Worm (Caenorhabditis elegans) whole organism, L1 larva: Measurements from ENCODE around the gene T24C2.5.
A peak's percentile ranks its signal among the peaks of the same experiment; 100 is the strongest.
"Not testable (repeated sequence)": the region's sequence is repeated elsewhere in the genome, so short reads cannot be mapped to it uniquely, and the experiment has no call there.

Experiments
- C16A3.4 ChIP-seq: fragments of 150-350 bp; optimal IDR thresholded peaks from 2 replicates; lab custom pipeline; 2014; ENCODE audit warnings: missing biosample characterization, missing genetic modification characterization
- F16B12.6 ChIP-seq: fragments of 150-350 bp; optimal IDR thresholded peaks from 2 replicates; lab custom pipeline; 2014; ENCODE audit warnings: missing biosample characterization, missing genetic modification characterization
- aha-1 ChIP-seq: fragments of 150-350 bp; optimal IDR thresholded peaks from 2 replicates; lab custom pipeline; 2014; ENCODE audit warnings: missing biosample characterization, missing genetic modification characterization
- aly-2 ChIP-seq: fragments of 150-350 bp; optimal IDR thresholded peaks from 2 replicates; lab custom pipeline; 2014; ENCODE audit warnings: missing biosample characterization, missing genetic modification characterization
- ceh-63 ChIP-seq: fragments of 200-800 bp; sonication (Bioruptor generic); optimal IDR thresholded peaks from 2 replicates; lab custom pipeline; 2018; ENCODE audit warnings: mild to moderate bottlenecking, missing genetic modification characterization, missing compliant biosample characterization
- ceh-8 ChIP-seq: fragments of 200-800 bp; sonication (Bioruptor generic); optimal IDR thresholded peaks from 2 replicates; lab custom pipeline; 2018; ENCODE audit warnings: mild to moderate bottlenecking, missing genetic modification characterization, moderate library complexity, missing compliant biosample characterization
- ceh-82 ChIP-seq, 3 experiments: fragments of 150-350 bp in 1 of 3; sonication (generic microtip) in 2 of 3; optimal IDR thresholded peaks; 2 replicates each; lab custom pipeline; 2014 to 2017; ENCODE audit warnings: missing biosample characterization in 3 of 3, missing genetic modification characterization in 3 of 3
- ceh-88 ChIP-seq: fragments of 200-800 bp; sonication (Bioruptor generic); IDR thresholded peaks from 2 replicates; pipeline ENCODE4 v1.3.6; 2022; ENCODE audit warnings: missing genetic modification characterization, missing compliant biosample characterization
- ceh-90 ChIP-seq: sonication (generic microtip); optimal IDR thresholded peaks from 2 replicates; lab custom pipeline; 2016; ENCODE audit warnings: missing genetic modification characterization, missing compliant biosample characterization
- dpl-1 ChIP-seq, 3 experiments: fragments of 150-350 bp in 2 of 3; sonication (generic microtip) in 1 of 3; optimal IDR thresholded peaks; 2 replicates each; lab custom pipeline; 2014 to 2017; ENCODE audit warnings: missing biosample characterization in 3 of 3, missing genetic modification characterization in 3 of 3, missing genetic modification reagents in 3 of 3
- efl-3 ChIP-seq: fragments of 200-800 bp; sonication (Bioruptor generic); optimal IDR thresholded peaks from 2 replicates; lab custom pipeline; 2018; ENCODE audit warnings: mild to moderate bottlenecking, missing genetic modification characterization, missing compliant biosample characterization
- egl-13 ChIP-seq: sonication (generic microtip); optimal IDR thresholded peaks from 2 replicates; lab custom pipeline; 2016; ENCODE audit warnings: missing genotype, missing genetic modification reagents, missing genetic modification characterization, missing compliant biosample characterization
- elt-3 ChIP-seq, 6 experiments: fragments of 150-350 bp in 1 of 6; sonication (generic microtip); optimal IDR thresholded peaks; 2 replicates each; lab custom pipeline; 2017 to 2018; ENCODE audit warnings: missing biosample characterization in 6 of 6, missing genetic modification characterization in 6 of 6, inconsistent platforms in 1 of 6
- fkh-4 ChIP-seq: sonication (generic microtip); optimal IDR thresholded peaks from 2 replicates; lab custom pipeline; 2016; ENCODE audit warnings: missing compliant biosample characterization, missing genetic modification characterization, borderline replicate concordance
- fkh-8 ChIP-seq: sonication (generic microtip); optimal IDR thresholded peaks from 2 replicates; lab custom pipeline; 2016; ENCODE audit warnings: mild to moderate bottlenecking, missing genetic modification characterization, missing compliant biosample characterization
- fos-1 ChIP-seq: fragments of 150-350 bp; optimal IDR thresholded peaks from 2 replicates; lab custom pipeline; 2014; ENCODE audit warnings: missing biosample characterization, missing genetic modification characterization
- hlh-17 ChIP-seq: fragments of 200-800 bp; sonication (Bioruptor generic); optimal IDR thresholded peaks from 2 replicates; lab custom pipeline; 2018; ENCODE audit warnings: missing genetic modification characterization, mild to moderate bottlenecking, missing compliant biosample characterization, moderate library complexity, borderline replicate concordance
- hlh-4 ChIP-seq: sonication (generic microtip); optimal IDR thresholded peaks from 2 replicates; lab custom pipeline; 2016; ENCODE audit warnings: mild to moderate bottlenecking, missing genetic modification characterization, missing compliant biosample characterization
- hpl-2 ChIP-seq: fragments of 150-350 bp; optimal IDR thresholded peaks from 2 replicates; lab custom pipeline; 2014; ENCODE audit warnings: missing biosample characterization, missing genetic modification reagents, missing genetic modification characterization
- jun-1 ChIP-seq: fragments of 150-350 bp; optimal IDR thresholded peaks from 2 replicates; lab custom pipeline; 2014; ENCODE audit warnings: missing biosample characterization, missing genetic modification reagents, missing genetic modification characterization
- lin-13 ChIP-seq: fragments of 150-350 bp; optimal IDR thresholded peaks from 2 replicates; lab custom pipeline; 2014; ENCODE audit warnings: missing biosample characterization, missing genetic modification reagents, missing genetic modification characterization
- lin-14 ChIP-seq: fragments of 200-800 bp; sonication (Bioruptor generic); optimal IDR thresholded peaks from 2 replicates; lab custom pipeline; 2018; ENCODE audit warnings: mild to moderate bottlenecking, missing genetic modification characterization, moderate library complexity, missing compliant biosample characterization
- lin-15B ChIP-seq: fragments of 150-350 bp; sonication (generic microtip); optimal IDR thresholded peaks from 3 replicates; lab custom pipeline; 2014; ENCODE audit warnings: missing biosample characterization, missing genetic modification characterization
- lin-39 ChIP-seq: fragments of 150-350 bp; optimal IDR thresholded peaks from 2 replicates; lab custom pipeline; 2014; ENCODE audit warnings: missing biosample characterization, missing genetic modification reagents, missing genetic modification characterization
- lsy-2 ChIP-seq, 2 experiments: fragments of 150-350 bp; optimal IDR thresholded peaks; 2 replicates each; lab custom pipeline; 2014; ENCODE audit warnings: missing biosample characterization in 2 of 2, missing genetic modification characterization in 2 of 2
- mab-9 ChIP-seq: fragments of 200-800 bp; sonication (Bioruptor generic); IDR thresholded peaks from 2 replicates; pipeline ENCODE4 v1.3.6; 2022; ENCODE audit warnings: missing genetic modification reagents, missing genetic modification characterization, missing compliant biosample characterization
- mef-2 ChIP-seq: fragments of 150-350 bp; optimal IDR thresholded peaks from 2 replicates; lab custom pipeline; 2014; ENCODE audit warnings: missing biosample characterization, missing genetic modification characterization
- mep-1 ChIP-seq: fragments of 150-350 bp; optimal IDR thresholded peaks from 2 replicates; lab custom pipeline; 2014; ENCODE audit warnings: missing biosample characterization, missing genetic modification characterization
- nhr-11 ChIP-seq: fragments of 150-350 bp; optimal IDR thresholded peaks from 2 replicates; lab custom pipeline; 2014; ENCODE audit warnings: missing biosample characterization, missing genetic modification characterization
- nhr-28 ChIP-seq: fragments of 150-350 bp; optimal IDR thresholded peaks from 2 replicates; lab custom pipeline; 2014; ENCODE audit warnings: missing biosample characterization, missing genetic modification characterization
- nhr-71 ChIP-seq: sonication (generic microtip); optimal IDR thresholded peaks from 2 replicates; lab custom pipeline; 2016; ENCODE audit warnings: mild to moderate bottlenecking, missing genetic modification characterization, moderate library complexity, missing compliant biosample characterization
- nhr-76 ChIP-seq: sonication (generic microtip); optimal IDR thresholded peaks from 2 replicates; lab custom pipeline; 2017; ENCODE audit warnings: missing biosample characterization, missing genetic modification characterization
- nhr-77 ChIP-seq: fragments of 150-350 bp; optimal IDR thresholded peaks from 2 replicates; lab custom pipeline; 2014; ENCODE audit warnings: missing biosample characterization, missing genetic modification characterization
- nhr-84 ChIP-seq: sonication (generic microtip); optimal IDR thresholded peaks from 2 replicates; lab custom pipeline; 2017; ENCODE audit warnings: missing biosample characterization, missing genetic modification characterization
- nhr-85 ChIP-seq: sonication (generic microtip); peaks from one replicate; lab custom pipeline; 2016; ENCODE audit warnings: missing genetic modification characterization, inconsistent platforms, missing compliant biosample characterization
- pax-3 ChIP-seq: fragments of 200-800 bp; sonication (Bioruptor generic); optimal IDR thresholded peaks from 2 replicates; lab custom pipeline; 2018; ENCODE audit warnings: mild to moderate bottlenecking, missing genetic modification characterization, moderate library complexity, missing compliant biosample characterization
- rnt-1 ChIP-seq: sonication (generic microtip); optimal IDR thresholded peaks from 2 replicates; lab custom pipeline; 2016; ENCODE audit warnings: mild to moderate bottlenecking, missing genetic modification characterization, moderate library complexity, missing compliant biosample characterization
- snu-23 ChIP-seq: sonication (generic microtip); optimal IDR thresholded peaks from 2 replicates; lab custom pipeline; 2016; ENCODE audit warnings: missing genetic modification characterization, missing compliant biosample characterization
- sox-4 ChIP-seq: sonication (generic microtip); optimal IDR thresholded peaks from 2 replicates; lab custom pipeline; 2016; ENCODE audit warnings: missing genetic modification characterization, missing compliant biosample characterization
- sptf-1 ChIP-seq: fragments of 150-350 bp; optimal IDR thresholded peaks from 2 replicates; lab custom pipeline; 2014; ENCODE audit warnings: missing biosample characterization, missing genetic modification characterization
- sup-37 ChIP-seq: fragments of 200-800 bp; sonication (Bioruptor generic); optimal IDR thresholded peaks from 2 replicates; lab custom pipeline; 2018; ENCODE audit warnings: mild to moderate bottlenecking, missing genetic modification characterization, missing compliant biosample characterization
- unc-130 ChIP-seq: fragments of 150-350 bp; optimal IDR thresholded peaks from 2 replicates; lab custom pipeline; 2017; ENCODE audit warnings: missing biosample characterization, missing genetic modification characterization, inconsistent platforms
- unc-86 ChIP-seq: sonication (generic microtip); optimal IDR thresholded peaks from 2 replicates; lab custom pipeline; 2016; ENCODE audit warnings: missing genetic modification characterization, missing compliant biosample characterization
- unc-98 ChIP-seq: fragments of 200-800 bp; sonication (Bioruptor generic); IDR thresholded peaks from 2 replicates; pipeline ENCODE4 v1.3.6; 2022; ENCODE audit warnings: missing genetic modification characterization, missing compliant biosample characterization
- zag-1 ChIP-seq: fragments of 150-350 bp; optimal IDR thresholded peaks from 2 replicates; lab custom pipeline; 2014; ENCODE audit warnings: missing biosample characterization, missing genetic modification characterization
- zip-4 ChIP-seq: fragments of 200-800 bp; sonication (Bioruptor generic); optimal IDR thresholded peaks from 2 replicates; lab custom pipeline; 2018; ENCODE audit warnings: mild to moderate bottlenecking, missing genetic modification characterization, moderate library complexity, missing compliant biosample characterization
- ztf-11 ChIP-seq, 2 experiments: sonication (generic microtip); optimal IDR thresholded peaks; 2 replicates each; lab custom pipeline; 2016 to 2017; ENCODE audit warnings: missing genetic modification characterization in 2 of 2, missing biosample characterization in 1 of 2, missing compliant biosample characterization in 1 of 2
- ztf-4 ChIP-seq: fragments of 150-350 bp; optimal IDR thresholded peaks from 2 replicates; lab custom pipeline; 2014; ENCODE audit warnings: missing biosample characterization, missing genetic modification characterization

Gene T24C2.5

DNA sequence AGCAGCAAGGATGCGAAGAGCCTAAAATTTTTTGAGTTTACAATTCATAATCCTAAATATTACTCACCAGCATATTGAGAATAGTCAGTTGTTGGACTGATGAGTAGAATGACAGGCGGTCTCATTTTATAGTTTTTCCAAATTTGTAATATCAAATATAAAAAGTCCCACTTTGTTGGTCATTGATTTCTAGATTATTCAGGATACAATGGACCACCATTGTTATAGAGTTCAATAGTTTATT, 9.2 kb upstream of the T24C2.5 start, which contains the start of gene nspc-17:
nspc-17 (minus strand) TSS at position 101 of the 244 bp plus-strand sequence.
- TF ChIP-seq elt-3 (tag; optimal IDR thresholded peaks at IDR 0.05; lab: Kevin White, UChicago); sptf-1 (tag; lab: Kevin White, UChicago); mep-1: not testable (repeated sequence)

DNA sequence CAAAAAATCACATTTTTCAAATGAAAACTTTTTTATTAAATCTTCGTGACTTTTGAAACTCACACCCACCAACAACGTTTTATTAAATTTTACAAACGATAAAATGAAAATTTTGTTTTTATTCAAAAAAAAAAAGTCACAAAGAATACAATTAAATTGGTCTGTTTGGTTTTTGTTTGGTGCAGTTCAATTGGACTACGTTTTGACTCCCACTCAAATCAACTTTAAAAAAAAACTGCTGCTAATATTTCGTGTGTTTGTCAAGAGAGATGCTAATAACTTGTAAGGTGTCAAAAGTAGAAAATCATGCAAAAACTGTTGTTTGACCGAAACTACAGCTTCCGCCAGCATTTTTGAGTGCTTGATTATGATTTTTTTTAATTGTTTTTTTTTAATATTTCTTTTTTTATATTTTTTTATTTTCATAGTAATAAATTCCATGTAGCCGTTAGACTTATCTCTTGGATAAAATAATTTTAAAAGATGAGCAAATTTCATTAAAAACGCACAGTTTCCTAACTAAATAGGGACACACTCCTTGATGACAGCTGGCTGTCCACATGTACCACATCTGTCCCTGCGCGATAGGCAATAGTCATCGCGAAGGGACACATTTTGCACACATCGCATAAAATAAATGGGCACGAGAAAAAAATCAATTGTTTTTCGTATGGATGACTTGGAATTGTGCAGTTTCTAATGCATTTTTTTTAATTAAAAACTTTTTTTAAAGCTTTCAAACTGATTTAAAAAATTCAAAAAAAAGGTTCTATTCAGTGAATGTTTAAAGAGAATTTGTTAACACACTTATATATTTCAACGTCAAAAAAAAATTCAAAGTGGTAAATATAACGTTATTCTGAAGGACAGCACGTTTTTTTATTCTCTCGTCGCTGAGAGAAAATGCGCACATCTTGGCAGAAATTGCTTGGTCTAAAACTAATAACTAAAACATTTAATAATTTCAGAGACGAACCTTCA, 8.6 kb upstream of the T24C2.5 start:
- TF ChIP-seq jun-1 (tag; lab: Kevin White, UChicago) (peak; percentile 100), ceh-88 (peak; percentile 97), fkh-8 (tag; lab: Kevin White, UChicago) (peak; percentile 96), nhr-77 (tag; lab: Kevin White, UChicago) (peak; percentile 99), nhr-11 (tag; lab: Kevin White, UChicago) (peak; percentile 98), dpl-1 (GFP tag; optimal IDR thresholded peaks at IDR 0.05; lab: Kevin White, UChicago) (peak; percentile 62 to 70 (median 66)), nhr-84 (tag; lab: Kevin White, UChicago) (no peak), C16A3.4 (tag; lab: Kevin White, UChicago) (peak; percentile 99), nhr-76 (tag; lab: Kevin White, UChicago) (peak; percentile 90), zip-4 (GFP tag; lab: Kevin White, UChicago) (peak; percentile 97), unc-98 (GFP tag; lab: Robert Waterston, UW) (peak; percentile 93), sup-37 (peak; percentile 93), unc-130 (tag; lab: Kevin White, UChicago) (peak; percentile 92), mab-9 (GFP tag; lab: Robert Waterston, UW) (peak; percentile 97), nhr-85 (tag; lab: Kevin White, UChicago) (peak; percentile 99), sox-4 (peak; percentile 98), egl-13 (tag; lab: Kevin White, UChicago) (peak; percentile 99), efl-3 (GFP tag; lab: Kevin White, UChicago) (peak; percentile 96), hlh-17 (GFP tag; lab: Kevin White, UChicago) (no peak), ztf-11 (tag; optimal IDR thresholded peaks at IDR 0.05; lab: Kevin White, UChicago) (peak; percentile 86 to 98), lin-14 (GFP tag; lab: Kevin White, UChicago) (peak; percentile 99), aha-1 (tag; lab: Kevin White, UChicago) (peak; percentile 94), zag-1 (tag; lab: Kevin White, UChicago) (peak; percentile 98), F16B12.6 (tag; lab: Kevin White, UChicago) (peak; percentile 58), ceh-63 (peak; percentile 99), nhr-71 (tag; lab: Kevin White, UChicago) (peak; percentile 99), lin-39 (peak; percentile 100), fkh-4 (tag; lab: Kevin White, UChicago) (peak; percentile 95), ceh-8 (peak; percentile 100), lin-13 (GFP tag; lab: Kevin White, UChicago) (peak; percentile 94), ztf-4 (tag; lab: Kevin White, UChicago) (peak; percentile 99), ceh-90 (tag; lab: Kevin White, UChicago) (peak; percentile 32), lin-15B (tag; lab: Kevin White, UChicago) (peak; percentile 34), nhr-28 (tag; lab: Kevin White, UChicago) (peak; percentile 29), snu-23 (GFP tag; lab: Kevin White, UChicago) (peak; percentile 100), ceh-82 (tag; optimal IDR thresholded peaks at IDR 0.05; lab: Kevin White, UChicago) (peak; percentile 99 to 100 (median 100)), mep-1 (peak; percentile 100), sptf-1 (tag; lab: Kevin White, UChicago) (no peak), rnt-1 (peak; percentile 99), hpl-2 (GFP tag; lab: Kevin White, UChicago) (peak; percentile 97), aly-2 (tag; lab: Kevin White, UChicago) (peak; percentile 95), lsy-2 (tag; optimal IDR thresholded peaks at IDR 0.05; lab: Kevin White, UChicago) (peak; percentile 95 to 96), unc-86 (peak; percentile 97), mef-2 (tag; lab: Kevin White, UChicago) (peak; percentile 90), elt-3 (tag; optimal IDR thresholded peaks at IDR 0.05; lab: Kevin White, UChicago) (peak; percentile 50 to 99 (median 88)), hlh-4 (tag; lab: Kevin White, UChicago) (peak; percentile 23), fos-1 (tag; lab: Kevin White, UChicago) (peak; percentile 98), pax-3 (tag; lab: Kevin White, UChicago) (peak; percentile 94)
